Fruit fly (Drosophila melanogaster): Measurements from ENCODE around the gene CG31743.

DNA sequence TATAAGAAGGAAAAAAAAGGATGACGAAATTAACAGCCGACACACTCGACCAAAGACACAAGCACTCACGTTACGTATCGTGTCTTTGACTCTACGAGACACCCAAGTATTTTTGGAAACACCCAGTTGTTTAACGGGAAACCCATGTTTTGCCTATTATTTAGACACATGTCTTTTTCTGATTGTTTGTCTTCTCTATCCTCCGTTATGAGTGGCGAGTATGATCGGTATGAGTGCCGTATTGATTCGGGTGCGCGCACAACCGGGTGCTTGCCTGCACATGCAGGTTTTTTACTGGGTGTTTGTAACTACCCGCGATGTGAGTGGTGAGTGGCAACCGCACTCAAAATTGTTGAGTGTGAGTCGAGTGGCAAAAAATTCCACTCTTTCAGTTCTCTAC lies 20.2 kb upstream of the CG31743 start:
- TF ChIP-seq CTCF (optimal IDR thresholded peaks at IDR 0.05) (no peak), CG8478 (optimal IDR thresholded peaks at IDR 0.05) (no peak)

Data from S2 (cell line).